Worm (Caenorhabditis elegans): ENCODE results near the gene T25B2.3.

Gene T25B2.3

ce11 chrX:6201542-6201941 is 25.6 kb downstream of the T25B2.3 start (continued):
- TF ChIP-seq aly-2 (tag; optimal IDR thresholded peaks at IDR 0.05) (no peak), sox-4 (tag; optimal IDR thresholded peaks at IDR 0.05) (no peak), fkh-8 (tag; optimal IDR thresholded peaks at IDR 0.05) (no peak), efl-3 (GFP tag; optimal IDR thresholded peaks at IDR 0.05) (no peak), fkh-4 (tag; optimal IDR thresholded peaks at IDR 0.05; ENCODE audit: borderline replicate concordance) (no peak), nhr-85 (tag) (peak; percentile 13), alr-1 (tag; optimal IDR thresholded peaks at IDR 0.05; ENCODE audit: borderline replicate concordance) (no peak), unc-86 (tag; optimal IDR thresholded peaks at IDR 0.05) (no peak), pag-3 (tag; optimal IDR thresholded peaks at IDR 0.05; ENCODE audit: borderline replicate concordance, insufficient read depth) (no peak), unc-98 (GFP tag; IDR thresholded peaks at IDR 0.05) (no peak), C04F5.9 (tag; optimal IDR thresholded peaks at IDR 0.05) (no peak), unc-130 (tag; optimal IDR thresholded peaks at IDR 0.05) (no peak), tlp-1 (tag; optimal IDR thresholded peaks at IDR 0.05) (no peak), nhr-11 (tag; optimal IDR thresholded peaks at IDR 0.05) (no peak), lin-15B (tag; optimal IDR thresholded peaks at IDR 0.05) (no peak), jun-1 (tag; optimal IDR thresholded peaks at IDR 0.05) (no peak), fkh-10 (GFP tag; optimal IDR thresholded peaks at IDR 0.05) (no peak), snpc-4 (tag; optimal IDR thresholded peaks at IDR 0.05) (no peak), elt-2 (tag; optimal IDR thresholded peaks at IDR 0.05) (no peak), dsc-1 (tag; optimal IDR thresholded peaks at IDR 0.05) (no peak), hlh-4 (tag; optimal IDR thresholded peaks at IDR 0.05) (no peak), lin-14 (GFP tag; optimal IDR thresholded peaks at IDR 0.05) (peak; percentile 46), nhr-47 (tag; optimal IDR thresholded peaks at IDR 0.05) (peak; percentile 36), lin-39 (tag; optimal IDR thresholded peaks at IDR 0.05) (no peak), elt-3 (tag; optimal IDR thresholded peaks at IDR 0.05) (peak in 2 of 6 experiments; percentile 59 to 87), ama-1 (optimal IDR thresholded peaks at IDR 0.05) (no peak), Y116A8C.19 (tag; optimal IDR thresholded peaks at IDR 0.05; ENCODE audit: borderline replicate concordance) (no peak), pqm-1 (tag; optimal IDR thresholded peaks at IDR 0.05) (no peak), nhr-237 (tag; optimal IDR thresholded peaks at IDR 0.05) (no peak), irx-1 (tag; optimal IDR thresholded peaks at IDR 0.05) (no peak), zip-4 (GFP tag; optimal IDR thresholded peaks at IDR 0.05) (no peak), ceh-63 (GFP tag; optimal IDR thresholded peaks at IDR 0.05) (no peak), ceh-82 (tag; optimal IDR thresholded peaks at IDR 0.05) (no peak), mef-2 (tag; optimal IDR thresholded peaks at IDR 0.05) (no peak), zag-1 (tag; optimal IDR thresholded peaks at IDR 0.05) (no peak), efl-1 (optimal IDR thresholded peaks at IDR 0.05) (no peak), efl-1 (GFP tag; optimal IDR thresholded peaks at IDR 0.05 in 1 of 2) (no peak), nhr-90 (tag; optimal IDR thresholded peaks at IDR 0.05; ENCODE audit: poor library complexity) (peak; percentile 32), snu-23 (GFP tag; optimal IDR thresholded peaks at IDR 0.05) (peak; percentile 57), dpl-1 (GFP tag; optimal IDR thresholded peaks at IDR 0.05) (no peak), ceh-8 (GFP tag; optimal IDR thresholded peaks at IDR 0.05) (no peak), nhr-12 (tag; optimal IDR thresholded peaks at IDR 0.05) (no peak), nhr-84 (tag; optimal IDR thresholded peaks at IDR 0.05) (no peak), xbp-1 (tag; optimal IDR thresholded peaks at IDR 0.05) (no peak), ceh-90 (tag; optimal IDR thresholded peaks at IDR 0.05) (no peak), C16A3.4 (tag; optimal IDR thresholded peaks at IDR 0.05) (peak; percentile 12), mep-1 (tag; optimal IDR thresholded peaks at IDR 0.05) (peak; percentile 17), ztf-11 (tag; optimal IDR thresholded peaks at IDR 0.05) (no peak), ceh-88 (GFP tag; IDR thresholded peaks at IDR 0.05) (no peak), lin-35 (GFP tag; optimal IDR thresholded peaks at IDR 0.05) (peak in 1 of 2 experiments; percentile 58), lsy-2 (tag; optimal IDR thresholded peaks at IDR 0.05) (no peak), nhr-77 (tag; optimal IDR thresholded peaks at IDR 0.05) (no peak), C34B4.2 (tag; optimal IDR thresholded peaks at IDR 0.05) (no peak), lir-3 (tag; optimal IDR thresholded peaks at IDR 0.05; ENCODE audit: poor library complexity) (no peak)
